Worm (Caenorhabditis elegans) whole organism, L2 larva: ENCODE measurements around the gene pqn-68.
A peak's percentile ranks its signal among the peaks of the same experiment; 100 is the strongest.

ENCODE experiments used
- C34F6.9 ChIP-seq: fragments of 150-350 bp; optimal IDR thresholded peaks from 2 replicates; lab custom pipeline; 2014; ENCODE audit warnings: missing biosample characterization, missing genetic modification characterization
- F13H6.1 ChIP-seq: sonication (generic microtip); optimal IDR thresholded peaks from 2 replicates; lab custom pipeline; 2016; ENCODE audit warnings: missing genetic modification characterization, missing compliant biosample characterization
- R02D3.7 ChIP-seq: fragments of 150-350 bp; optimal IDR thresholded peaks from 2 replicates; lab custom pipeline; 2014; ENCODE audit warnings: missing biosample characterization, missing genetic modification characterization
- alr-1 ChIP-seq: fragments of 150-350 bp; optimal IDR thresholded peaks from 2 replicates; lab custom pipeline; 2014; ENCODE audit warnings: missing biosample characterization, missing genetic modification characterization
- blmp-1 ChIP-seq: sonication (generic microtip); optimal IDR thresholded peaks from 2 replicates; lab custom pipeline; 2017; ENCODE audit warnings: missing genetic modification characterization, mild to moderate bottlenecking, missing compliant biosample characterization, antibody characterized with exemption, moderate library complexity; ENCODE audit not compliant: insufficient read depth
- ceh-16 ChIP-seq: fragments of 150-350 bp; optimal IDR thresholded peaks from 2 replicates; lab custom pipeline; 2014; ENCODE audit warnings: missing biosample characterization, missing genetic modification characterization
- ceh-82 ChIP-seq: fragments of 150-350 bp; optimal IDR thresholded peaks from 2 replicates; lab custom pipeline; 2014; ENCODE audit warnings: missing biosample characterization, missing genetic modification characterization
- crh-2 ChIP-seq: sonication (generic microtip); optimal IDR thresholded peaks from 2 replicates; lab custom pipeline; 2017; ENCODE audit warnings: missing biosample characterization, missing genetic modification characterization
- egl-27 ChIP-seq: sonication (generic microtip); optimal IDR thresholded peaks from 3 replicates; lab custom pipeline; 2017; ENCODE audit warnings: missing biosample characterization, missing genetic modification reagents, missing genetic modification characterization
- elt-3 ChIP-seq: sonication (generic microtip); optimal IDR thresholded peaks from 2 replicates; lab custom pipeline; 2017; ENCODE audit warnings: missing biosample characterization, missing genetic modification characterization
- fos-1 ChIP-seq: fragments of 150-350 bp; optimal IDR thresholded peaks from 2 replicates; lab custom pipeline; 2014; ENCODE audit warnings: missing biosample characterization, missing genetic modification characterization
- gmeb-1 ChIP-seq: fragments of 150-350 bp; optimal IDR thresholded peaks from 2 replicates; lab custom pipeline; 2014; ENCODE audit warnings: missing biosample characterization, missing genetic modification characterization
- lin-13 ChIP-seq: fragments of 150-350 bp; optimal IDR thresholded peaks from 2 replicates; lab custom pipeline; 2014; ENCODE audit warnings: missing biosample characterization, missing genetic modification reagents, missing genetic modification characterization
- lin-39 ChIP-seq: fragments of 150-350 bp; optimal IDR thresholded peaks from 2 replicates; lab custom pipeline; 2014; ENCODE audit warnings: missing biosample characterization, missing genetic modification reagents, missing genetic modification characterization
- lsy-2 ChIP-seq, 2 experiments: fragments of 150-350 bp in 1 of 2; sonication (generic microtip) in 1 of 2; optimal IDR thresholded peaks; 2 replicates each; lab custom pipeline; 2014 to 2017; ENCODE audit warnings: missing biosample characterization in 2 of 2, missing genetic modification characterization in 2 of 2
- mab-5 ChIP-seq: fragments of 150-350 bp; optimal IDR thresholded peaks from 2 replicates; lab custom pipeline; 2014; ENCODE audit warnings: missing biosample characterization, missing genetic modification characterization
- mbf-1 ChIP-seq: sonication (generic microtip); optimal IDR thresholded peaks from 2 replicates; lab custom pipeline; 2017; ENCODE audit warnings: missing biosample characterization, missing genetic modification characterization
- mdl-1 ChIP-seq, 2 experiments: fragments of 150-350 bp in 1 of 2; sonication (generic microtip) in 1 of 2; optimal IDR thresholded peaks; 2 replicates each; lab custom pipeline; 2017; ENCODE audit warnings: missing biosample characterization in 2 of 2, missing genetic modification characterization in 2 of 2
- nhr-12 ChIP-seq: fragments of 150-350 bp; optimal IDR thresholded peaks from 2 replicates; lab custom pipeline; 2014; ENCODE audit warnings: missing biosample characterization, missing genetic modification characterization
- nhr-21 ChIP-seq: fragments of 150-350 bp; optimal IDR thresholded peaks from 2 replicates; lab custom pipeline; 2014; ENCODE audit warnings: missing biosample characterization, missing genetic modification characterization
- nhr-23 ChIP-seq: fragments of 150-350 bp; optimal IDR thresholded peaks from 2 replicates; lab custom pipeline; 2014; ENCODE audit warnings: missing biosample characterization, missing genetic modification reagents, missing genetic modification characterization
- nhr-25 ChIP-seq: fragments of 150-350 bp; sonication (generic microtip); optimal IDR thresholded peaks from 3 replicates; lab custom pipeline; 2014; ENCODE audit warnings: missing biosample characterization, missing genetic modification characterization
- nhr-6 ChIP-seq: fragments of 150-350 bp; optimal IDR thresholded peaks from 2 replicates; lab custom pipeline; 2014; ENCODE audit warnings: missing biosample characterization, missing genetic modification characterization
- nhr-77 ChIP-seq: fragments of 150-350 bp; optimal IDR thresholded peaks from 2 replicates; lab custom pipeline; 2014; ENCODE audit warnings: missing biosample characterization, missing genetic modification characterization
- peb-1 ChIP-seq: fragments of 150-350 bp; optimal IDR thresholded peaks from 2 replicates; lab custom pipeline; 2014; ENCODE audit warnings: missing biosample characterization, missing genetic modification characterization
- sem-4 ChIP-seq: fragments of 150-350 bp; optimal IDR thresholded peaks from 2 replicates; lab custom pipeline; 2014; ENCODE audit warnings: missing biosample characterization, missing genetic modification reagents, missing genetic modification characterization
- skn-1 ChIP-seq: sonication (generic microtip); optimal IDR thresholded peaks from 2 replicates; lab custom pipeline; 2017; ENCODE audit warnings: missing biosample characterization, missing genetic modification characterization
- sma-9 ChIP-seq, 2 experiments: fragments of 150-350 bp in 1 of 2; sonication (generic microtip) in 1 of 2; optimal IDR thresholded peaks; 2 replicates each; lab custom pipeline; 2014 to 2016; ENCODE audit warnings: missing genetic modification characterization in 2 of 2, mild to moderate bottlenecking in 1 of 2, missing biosample characterization in 1 of 2, missing compliant biosample characterization in 1 of 2, missing genetic modification reagents in 1 of 2, moderate library complexity in 1 of 2
- snpc-4 ChIP-seq: fragments of 150-350 bp; optimal IDR thresholded peaks from 2 replicates; lab custom pipeline; 2014; ENCODE audit warnings: missing biosample characterization, missing genetic modification characterization
- unc-55 ChIP-seq: fragments of 150-350 bp; sonication (generic microtip); optimal IDR thresholded peaks from 3 replicates; lab custom pipeline; 2014; ENCODE audit warnings: missing biosample characterization, missing genetic modification reagents, missing genetic modification characterization
- zag-1 ChIP-seq: fragments of 150-350 bp; optimal IDR thresholded peaks from 2 replicates; lab custom pipeline; 2014; ENCODE audit warnings: missing biosample characterization, missing genetic modification characterization

pqn-68 gene

ce11 chrV:12939434-12939833, 13.0 kb upstream of the pqn-68 start, which contains the start of gene T16G1.5:
T16G1.5 (minus strand) TSS chrV:12939552.
- TF ChIP-seq C34F6.9 (tag; lab: Kevin White, UChicago) (no peak), unc-55 (GFP tag; lab: Kevin White, UChicago) (no peak), lsy-2 (tag; optimal IDR thresholded peaks at IDR 0.05; lab: Kevin White, UChicago) (no peak), fos-1 (peak; percentile 41), sem-4 (tag; lab: Kevin White, UChicago) (no peak)
- TF ChIP-seq, all 48 proteins: peak for 1

ce11 chrV:12941797-12942474, 10.5 kb upstream of the pqn-68 start, which contains the start of gene T16G1.4:
T16G1.4 (minus strand) TSS chrV:12941847.
- peak; percentile 66 for TF ChIP-seq sma-9 (GFP tag; optimal IDR thresholded peaks at IDR 0.05; lab: Kevin White, UChicago)
- no peak for TF ChIP-seq sma-9 (tag; optimal IDR thresholded peaks at IDR 0.05; lab: Kevin White, UChicago)
- TF ChIP-seq gmeb-1 = peak; percentile 37
- no peak for TF ChIP-seq blmp-1
- TF ChIP-seq, all 48 proteins: peak for 2

- TF ChIP-seq nhr-12 (tag; lab: Kevin White, UChicago) (no peak), alr-1 (no peak)
These were observed 9.0 kb upstream of the pqn-68 start for ce11 chrV:12943399-12943798.

- TF ChIP-seq nhr-12 (tag; lab: Kevin White, UChicago) (no peak), nhr-77 (tag; lab: Kevin White, UChicago) (no peak), F13H6.1 (tag; lab: Kevin White, UChicago) (no peak), ceh-82 (tag; lab: Kevin White, UChicago) (no peak), C34F6.9 (tag; lab: Kevin White, UChicago) (no peak), nhr-23 (tag; lab: Kevin White, UChicago) (no peak), egl-27 (tag; lab: Kevin White, UChicago) (no peak), nhr-21 (tag; lab: Kevin White, UChicago) (no peak)
- TF ChIP-seq, all 48 proteins: peak for 0
These were observed 8.2 kb upstream of the pqn-68 start, which contains the start of gene T16G1.3 for ce11 chrV:12944229-12944628. T16G1.3 (minus strand) TSS chrV:12944329.

- TF ChIP-seq nhr-21 (tag; lab: Kevin White, UChicago) = no peak
- no peak for TF ChIP-seq crh-2 (tag; lab: Kevin White, UChicago)
- TF ChIP-seq blmp-1 = no peak
- no peak for TF ChIP-seq nhr-12 (tag; lab: Kevin White, UChicago)
- TF ChIP-seq ceh-16 (tag; lab: Kevin White, UChicago) = no peak
- TF ChIP-seq lin-39 = no peak
- TF ChIP-seq R02D3.7 (tag; lab: Kevin White, UChicago) = no peak
- no peak for TF ChIP-seq elt-3 (tag; lab: Kevin White, UChicago)
These were observed 7.7 kb upstream of the pqn-68 start, which contains the start of gene grl-2 for ce11 chrV:12944775-12945174. grl-2 (plus strand) TSS chrV:12945075.

ce11 chrV:12949607-12950006, 2.8 kb upstream of the pqn-68 start, which contains the start of gene T16G1.13:
T16G1.13 (plus strand) TSS chrV:12949907.
- TF ChIP-seq peb-1 (tag; lab: Kevin White, UChicago) (no peak), nhr-21 (tag; lab: Kevin White, UChicago) (no peak), zag-1 (tag; lab: Kevin White, UChicago) (no peak), nhr-23 (tag; lab: Kevin White, UChicago) (no peak), F13H6.1 (tag; lab: Kevin White, UChicago) (no peak), snpc-4 (tag; lab: Kevin White, UChicago) (no peak), nhr-6 (tag; lab: Kevin White, UChicago) (no peak), lsy-2 (tag; optimal IDR thresholded peaks at IDR 0.05; lab: Kevin White, UChicago) (no peak), nhr-25 (no peak), mbf-1 (no peak), blmp-1 (no peak), fos-1 (no peak), nhr-12 (tag; lab: Kevin White, UChicago) (no peak), skn-1 (tag; lab: Kevin White, UChicago) (no peak), unc-55 (GFP tag; lab: Kevin White, UChicago) (no peak), mab-5 (tag; lab: Kevin White, UChicago) (no peak), lin-13 (GFP tag; lab: Kevin White, UChicago) (no peak), gmeb-1 (no peak), mdl-1 (tag; optimal IDR thresholded peaks at IDR 0.05; lab: Kevin White, UChicago) (no peak)
